ENCODE assay signal across 2 fruit fly cellular contexts in genomic region chrX:18700586-18700985, dm6.
TF ChIP-seq lines count a peak whose summit lies in the region.

No protein-coding gene starts in this region.

- no peak for TF ChIP-seq CTCF in whole organism, embryonic (GFP tag; optimal IDR thresholded peaks at IDR 0.05; lab: Kevin White, UChicago)

TF ChIP-seq in whole organism, embryonic, 481 proteins besides CTCF, POLR2A, EP300 and RAD21:
- TF ChIP-seq CG10543 (GFP tag; optimal IDR thresholded peaks at IDR 0.05; lab: Kevin White, UChicago) (peak; percentile 34), chinmo (GFP tag; IDR thresholded peaks at IDR 0.05; lab: Robert Waterston, UW; ENCODE audit: partially characterized antibody) (0 out of 4 replicates have a peak, but pooled peaks have one; percentile 56), ftz-f1 (GFP tag; optimal IDR thresholded peaks at IDR 0.05; lab: Kevin White, UChicago) (peak; percentile 22), CG12769 (tag; optimal IDR thresholded peaks at IDR 0.05; lab: Kevin White, UChicago) (peak; percentile 23), Pdp1 (GFP tag; optimal IDR thresholded peaks at IDR 0.05; lab: Kevin White, UChicago) (peak in 1 of 2 experiments; percentile 65), knrl (GFP tag; IDR thresholded peaks at IDR 0.05; lab: Robert Waterston, UW; ENCODE audit: partially characterized antibody) (no peak), Med (GFP tag; lab: Kevin White, UChicago) (peak; percentile 5), Lpt (GFP tag; optimal IDR thresholded peaks at IDR 0.05; lab: Kevin White, UChicago) (no peak)

TF ChIP-seq in whole organism, pupa, 21 proteins besides CTCF, POLR2A, EP300 and RAD21:
- TF ChIP-seq EcR (GFP tag; optimal IDR thresholded peaks at IDR 0.05; lab: Kevin White, UChicago) (peak; percentile 21), CG8301 (tag; optimal IDR thresholded peaks at IDR 0.05; lab: Kevin White, UChicago) (no peak)
